Fruit fly (Drosophila melanogaster) whole organism, embryonic: Measurements from ENCODE around the gene Srp14.

Source experiments
- Blimp-1 ChIP-seq: fragments of 200-800 bp; sonication (Bioruptor generic); optimal IDR thresholded peaks from 3 replicates; lab custom pipeline; 2018; ENCODE audit warnings: missing biosample characterization, missing genetic modification characterization, mild to moderate bottlenecking, moderate library complexity, missing genetic modification reagents
- CG10543 ChIP-seq: fragments of 200-800 bp; sonication (Bioruptor generic); optimal IDR thresholded peaks from 3 replicates; lab custom pipeline; 2017; ENCODE audit warnings: missing biosample characterization, mild to moderate bottlenecking, missing genetic modification characterization, moderate library complexity
- CG11560 ChIP-seq: fragments of 200-800 bp; sonication (Bioruptor generic); IDR thresholded peaks from 3 replicates; pipeline ENCODE4 v1.3.6; 2022; ENCODE audit warnings: missing biosample characterization, missing genetic modification characterization
- CG12769 ChIP-seq: fragments of 200-800 bp; sonication (Bioruptor generic); optimal IDR thresholded peaks from 2 replicates; lab custom pipeline; 2019; ENCODE audit warnings: missing biosample characterization, mild to moderate bottlenecking, missing genetic modification characterization, moderate library complexity
- CG15073 ChIP-seq: fragments of 200-800 bp; sonication (Bioruptor generic); optimal IDR thresholded peaks from 2 replicates; lab custom pipeline; 2016; ENCODE audit warnings: missing biosample characterization, missing genetic modification characterization
- CG1529 ChIP-seq: fragments of 200-800 bp; sonication (Bioruptor generic); optimal IDR thresholded peaks from 3 replicates; lab custom pipeline; 2018; ENCODE audit warnings: missing biosample characterization, missing genetic modification characterization
- CG15479 ChIP-seq: fragments of 200-800 bp; sonication (Bioruptor generic); optimal IDR thresholded peaks from 3 replicates; lab custom pipeline; 2019; ENCODE audit warnings: missing biosample characterization, mild to moderate bottlenecking, missing genetic modification characterization, moderate library complexity
- CG1603 ChIP-seq: fragments of 200-800 bp; sonication (Bioruptor generic); optimal IDR thresholded peaks from 2 replicates; lab custom pipeline; 2019; ENCODE audit warnings: missing biosample characterization, mild to moderate bottlenecking, missing genetic modification characterization, moderate library complexity
- CG16813 ChIP-seq: fragments of 200-800 bp; sonication (Bioruptor generic); IDR thresholded peaks from 3 replicates; pipeline ENCODE4 v1.3.6; 2022; ENCODE audit warnings: missing biosample characterization, missing genetic modification characterization; ENCODE audit not compliant: partially characterized antibody
- CG17829 ChIP-seq: fragments of 200-800 bp; optimal IDR thresholded peaks from 2 replicates; lab custom pipeline; 2019; ENCODE audit warnings: missing biosample characterization, mild to moderate bottlenecking, missing genetic modification characterization, moderate library complexity
- CG2116 ChIP-seq: fragments of 200-800 bp; sonication (Bioruptor generic); optimal IDR thresholded peaks from 3 replicates; lab custom pipeline; 2018; ENCODE audit warnings: missing biosample characterization, mild to moderate bottlenecking, missing genetic modification characterization
- CG2129 ChIP-seq: fragments of 200-800 bp; sonication (Bioruptor generic); IDR thresholded peaks from 2 replicates; pipeline ENCODE4 v1.3.6; 2022; ENCODE audit warnings: missing biosample characterization, missing genetic modification characterization; ENCODE audit not compliant: partially characterized antibody
- CG34224 ChIP-seq: fragments of 200-800 bp; sonication (Bioruptor generic); IDR thresholded peaks from 3 replicates; pipeline ENCODE4 v1.3.6; 2022; ENCODE audit warnings: missing biosample characterization, missing genetic modification characterization; ENCODE audit not compliant: partially characterized antibody
- CG42726 ChIP-seq: fragments of 200-800 bp; sonication (Bioruptor generic); IDR thresholded peaks from 2 replicates; pipeline ENCODE4 v1.3.6; 2022; ENCODE audit warnings: missing biosample characterization, missing genetic modification characterization; ENCODE audit not compliant: partially characterized antibody
- CG6254 ChIP-seq: fragments of 200-800 bp; sonication (Bioruptor generic); optimal IDR thresholded peaks from 3 replicates; lab custom pipeline; 2017; ENCODE audit warnings: mild to moderate bottlenecking, missing biosample characterization, missing genetic modification reagents, missing genetic modification characterization
- CG8478 ChIP-seq: fragments of >200 bp; optimal IDR thresholded peaks from 2 replicates; lab custom pipeline; 2018
- Dbx ChIP-seq: fragments of 200-800 bp; sonication (Bioruptor generic); IDR thresholded peaks from 3 replicates; pipeline ENCODE4 v1.3.6; 2022; ENCODE audit warnings: missing biosample characterization, missing genetic modification characterization
- Doc2 ChIP-seq: fragments of 200-800 bp; sonication (Bioruptor generic); IDR thresholded peaks from 2 replicates; pipeline ENCODE4 v1.3.6; 2022; ENCODE audit warnings: missing biosample characterization, missing genetic modification characterization
- Eip74EF ChIP-seq, 2 experiments: fragments of 200-800 bp in 1 of 2; fragments of >200 bp in 1 of 2; sonication (Bioruptor generic) in 1 of 2; optimal IDR thresholded peaks; 2 replicates each; lab custom pipeline; 2017 to 2019; ENCODE audit warnings: missing biosample characterization in 2 of 2, missing genetic modification characterization in 2 of 2, mild to moderate bottlenecking in 1 of 2, moderate library complexity in 1 of 2
- HLH54F ChIP-seq: fragments of 200-800 bp; sonication (Bioruptor generic); optimal IDR thresholded peaks from 3 replicates; lab custom pipeline; 2016; ENCODE audit warnings: missing biosample characterization, missing genetic modification characterization
- HLHmδ ChIP-seq: fragments of 200-800 bp; sonication (Bioruptor generic); optimal IDR thresholded peaks from 2 replicates; lab custom pipeline; 2018; ENCODE audit warnings: missing biosample characterization, mild to moderate bottlenecking, missing genetic modification characterization, moderate library complexity
- Hand ChIP-seq: fragments of 200-800 bp; sonication (Bioruptor generic); optimal IDR thresholded peaks from 2 replicates; lab custom pipeline; 2017; ENCODE audit warnings: mild to moderate bottlenecking, missing biosample characterization, missing genetic modification reagents, missing genetic modification characterization
- Kr ChIP-seq: fragments of 200-800 bp; sonication (Bioruptor generic); optimal IDR thresholded peaks from 2 replicates; lab custom pipeline; 2017; ENCODE audit warnings: missing biosample characterization, mild to moderate bottlenecking, missing genetic modification characterization
- Mes4 ChIP-seq: fragments of 200-800 bp; sonication (Bioruptor generic); optimal IDR thresholded peaks from 2 replicates; lab custom pipeline; 2016; ENCODE audit warnings: missing biosample characterization, missing genetic modification characterization
- NfI ChIP-seq: fragments of 200-800 bp; sonication (Bioruptor generic); optimal IDR thresholded peaks from 3 replicates; lab custom pipeline; 2018; ENCODE audit warnings: missing biosample characterization, mild to moderate bottlenecking, missing genetic modification characterization, moderate library complexity
- Oli ChIP-seq: fragments of 200-800 bp; sonication (Bioruptor generic); optimal IDR thresholded peaks from 2 replicates; lab custom pipeline; 2018; ENCODE audit warnings: missing biosample characterization, mild to moderate bottlenecking, missing genetic modification characterization, moderate library complexity
- Opbp ChIP-seq: fragments of 200-800 bp; sonication (Bioruptor generic); IDR thresholded peaks from 3 replicates; pipeline ENCODE4 v1.3.6; 2022; ENCODE audit warnings: missing biosample characterization, missing genetic modification characterization; ENCODE audit not compliant: partially characterized antibody
- Rfx ChIP-seq: fragments of 200-800 bp; sonication (Bioruptor generic); IDR thresholded peaks from 2 replicates; pipeline ENCODE4 v1.3.6; 2022; ENCODE audit warnings: missing biosample characterization, missing genetic modification characterization
- Ssrp ChIP-seq: fragments of 200-800 bp; sonication (Bioruptor generic); optimal IDR thresholded peaks from 2 replicates; lab custom pipeline; 2018; ENCODE audit warnings: missing biosample characterization, mild to moderate bottlenecking, missing genetic modification characterization, moderate library complexity
- Taf1 ChIP-seq: fragments of 200-800 bp; sonication (Bioruptor generic); IDR thresholded peaks from 2 replicates; pipeline ENCODE4 v1.3.6; 2022; ENCODE audit warnings: missing biosample characterization, missing genetic modification characterization
- Tbp ChIP-seq: fragments of >200 bp; optimal IDR thresholded peaks from 2 replicates; lab custom pipeline; 2018; ENCODE audit warnings: missing biosample characterization, missing genetic modification characterization
- cwo ChIP-seq: fragments of 200-800 bp; sonication (Bioruptor generic); optimal IDR thresholded peaks from 3 replicates; lab custom pipeline; 2017; ENCODE audit warnings: missing biosample characterization, missing genetic modification characterization, mild to moderate bottlenecking, moderate library complexity, missing genetic modification reagents
- dmrt11E ChIP-seq: fragments of 200-800 bp; sonication (Bioruptor generic); optimal IDR thresholded peaks from 3 replicates; lab custom pipeline; 2018; ENCODE audit warnings: missing biosample characterization, mild to moderate bottlenecking, missing genetic modification characterization, moderate library complexity
- fu2 ChIP-seq: fragments of 200-800 bp; sonication (Bioruptor generic); optimal IDR thresholded peaks from 2 replicates; lab custom pipeline; 2016; ENCODE audit warnings: missing biosample characterization, missing genetic modification characterization
- gce ChIP-seq: fragments of 200-800 bp; sonication (Bioruptor generic); IDR thresholded peaks from 3 replicates; pipeline ENCODE4 v1.3.6; 2022; ENCODE audit warnings: missing biosample characterization, missing genetic modification characterization
- grn ChIP-seq: fragments of 200-800 bp; sonication (Bioruptor generic); optimal IDR thresholded peaks from 3 replicates; lab custom pipeline; 2017; ENCODE audit warnings: missing biosample characterization, missing genetic modification characterization
- hb ChIP-seq: fragments of 200-800 bp; sonication (Bioruptor generic); IDR thresholded peaks from 3 replicates; pipeline ENCODE4 v1.3.6; 2022; ENCODE audit warnings: missing biosample characterization, missing genetic modification characterization; ENCODE audit not compliant: partially characterized antibody
- jigr1 ChIP-seq: fragments of 200-800 bp; sonication (Bioruptor generic); IDR thresholded peaks from 3 replicates; pipeline ENCODE4 v1.3.6; 2022; ENCODE audit warnings: missing biosample characterization, missing genetic modification characterization
- lab ChIP-seq: fragments of 200-800 bp; sonication (Bioruptor generic); optimal IDR thresholded peaks from 3 replicates; lab custom pipeline; 2017; ENCODE audit warnings: missing biosample characterization, missing genetic modification characterization, mild to moderate bottlenecking, moderate library complexity, missing genetic modification reagents
- lbe ChIP-seq: fragments of 200-800 bp; sonication (Bioruptor generic); optimal IDR thresholded peaks from 2 replicates; lab custom pipeline; 2016; ENCODE audit warnings: missing biosample characterization, mild to moderate bottlenecking, missing genetic modification characterization
- nmo ChIP-seq: fragments of 200-800 bp; sonication (Bioruptor generic); optimal IDR thresholded peaks from 2 replicates; lab custom pipeline; 2018; ENCODE audit warnings: missing biosample characterization, mild to moderate bottlenecking, missing genetic modification characterization, moderate library complexity
- seq ChIP-seq: fragments of 200-800 bp; sonication (Bioruptor generic); IDR thresholded peaks from 2 replicates; pipeline ENCODE4 v1.3.6; 2022; ENCODE audit warnings: missing biosample characterization, missing genetic modification characterization
- ssp ChIP-seq: fragments of 200-800 bp; sonication (Bioruptor generic); IDR thresholded peaks from 2 replicates; pipeline ENCODE4 v1.3.6; 2022; ENCODE audit warnings: missing biosample characterization, missing genetic modification characterization
- stwl ChIP-seq: fragments of 200-800 bp; sonication (Bioruptor generic); optimal IDR thresholded peaks from 3 replicates; lab custom pipeline; 2018; ENCODE audit warnings: missing biosample characterization, mild to moderate bottlenecking, missing genetic modification characterization, moderate library complexity
- unc-4 ChIP-seq: fragments of 200-800 bp; sonication (Bioruptor generic); IDR thresholded peaks from 2 replicates; pipeline ENCODE4 v1.3.6; 2022; ENCODE audit warnings: missing biosample characterization, missing genetic modification characterization; ENCODE audit not compliant: partially characterized antibody
- zen ChIP-seq: fragments of 200-800 bp; sonication (Bioruptor generic); optimal IDR thresholded peaks from 3 replicates; lab custom pipeline; 2018; ENCODE audit warnings: missing biosample characterization, mild to moderate bottlenecking, missing genetic modification characterization, moderate library complexity
- zfh2 ChIP-seq: fragments of 200-800 bp; sonication (Bioruptor generic); optimal IDR thresholded peaks from 2 replicates; lab custom pipeline; 2016; ENCODE audit warnings: missing biosample characterization, missing genetic modification characterization

Srp14 gene

DNA sequence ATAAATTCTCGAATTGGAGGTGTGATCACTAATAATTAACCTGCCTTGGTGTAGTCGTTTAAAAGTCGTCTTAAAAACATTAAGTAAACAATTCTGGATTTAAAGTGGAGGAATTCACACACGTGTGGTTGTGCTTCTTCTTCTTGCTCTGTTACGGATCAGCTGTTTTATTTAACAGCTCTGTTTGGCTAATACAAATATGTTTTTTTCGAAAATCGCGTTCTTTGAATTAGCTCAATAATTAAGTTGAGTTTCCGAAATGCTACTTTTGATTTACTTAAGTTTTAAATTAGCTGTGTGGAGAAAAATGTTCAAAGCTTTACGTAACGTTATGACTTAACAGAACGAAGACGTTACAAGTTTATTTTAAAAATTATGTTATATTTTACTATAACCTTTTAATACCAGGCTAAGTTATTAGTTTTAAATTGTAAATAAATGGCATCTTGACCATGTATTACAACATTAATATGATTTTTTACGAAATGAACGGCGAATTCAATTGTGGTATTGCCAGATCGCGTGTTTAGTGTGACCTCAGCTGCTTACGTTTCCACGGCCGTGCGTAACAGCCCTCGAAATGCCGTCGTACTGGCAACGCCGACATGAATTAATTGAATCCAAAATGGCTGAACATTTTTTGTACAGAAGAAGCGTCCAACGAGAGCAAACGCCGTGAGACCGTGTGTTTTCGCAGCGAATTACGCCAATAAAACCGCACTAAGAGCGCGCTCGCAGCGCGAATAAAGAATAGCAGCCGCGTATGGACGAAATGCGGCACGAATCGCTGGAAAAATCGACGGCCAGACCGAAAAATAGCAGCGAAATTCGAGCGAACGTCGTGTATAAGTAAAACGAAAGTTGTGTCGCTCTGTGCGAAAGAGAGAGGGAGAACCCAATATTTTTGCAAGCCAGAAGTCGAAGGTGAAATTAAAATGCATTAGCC lies 12.9 kb downstream of the Srp14 start, which contains the start of the genes Pus1 and bon (continued):
- TF ChIP-seq CG34224 (GFP tag; lab: Robert Waterston, UW) = peak; percentile 20; the same call in 1 of the 3 replicates
- TF ChIP-seq CG10543 = no peak
- peak; percentile 65 for TF ChIP-seq CG8478 (lab: Kevin White, UChicago)
- TF ChIP-seq CG1529 (GFP tag; lab: Kevin White, UChicago) = no peak
- peak; percentile 8 for TF ChIP-seq CG17829 (tag; lab: Kevin White, UChicago)
- TF ChIP-seq zfh2 (GFP tag; lab: Kevin White, UChicago) = peak; percentile 17
- no peak for TF ChIP-seq CG2116 (GFP tag; lab: Kevin White, UChicago)
- peak; percentile 30 for TF ChIP-seq HLH54F (GFP tag; lab: Kevin White, UChicago)
- TF ChIP-seq jigr1 (GFP tag; lab: Robert Waterston, UW) = no peak
- TF ChIP-seq Blimp-1 (GFP tag; lab: Kevin White, UChicago) = peak; percentile 51
- peak; percentile 37 for TF ChIP-seq HLHmδ (GFP tag; lab: Kevin White, UChicago)
- TF ChIP-seq CG15073 (GFP tag; lab: Kevin White, UChicago) = no peak
- TF ChIP-seq Taf1 = no peak
- TF ChIP-seq Dbx (GFP tag; lab: Robert Waterston, UW) = no peak
- peak; percentile 75 for TF ChIP-seq cwo
- TF ChIP-seq unc-4 = no peak
- no peak for TF ChIP-seq Tbp
- peak; percentile 25 for TF ChIP-seq fu2
- TF ChIP-seq Mes4 (GFP tag; lab: Kevin White, UChicago) = no peak
- no peak for TF ChIP-seq Kr (GFP tag; lab: Kevin White, UChicago)
- no peak for TF ChIP-seq CG2129 (GFP tag; lab: Robert Waterston, UW)
- TF ChIP-seq hb (GFP tag; lab: Robert Waterston, UW) = no peak
- no peak for TF ChIP-seq Oli (tag; lab: Kevin White, UChicago)
- TF ChIP-seq gce (GFP tag; lab: Robert Waterston, UW) = no peak
- peak; percentile 12 for TF ChIP-seq NfI (GFP tag; lab: Kevin White, UChicago)
- no peak for TF ChIP-seq lab (GFP tag; lab: Kevin White, UChicago)
- no peak for TF ChIP-seq grn (GFP tag; lab: Kevin White, UChicago)
- peak; percentile 29 for TF ChIP-seq nmo (GFP tag; lab: Kevin White, UChicago)
- no peak for TF ChIP-seq Hand (GFP tag; lab: Kevin White, UChicago)
- no peak for TF ChIP-seq CG42726 (GFP tag; lab: Robert Waterston, UW)
- TF ChIP-seq CG16813 (GFP tag; lab: Robert Waterston, UW) = peak; percentile 14; the same call in 1 of the 3 replicates
- no peak for TF ChIP-seq Ssrp (tag; lab: Kevin White, UChicago)
- TF ChIP-seq Doc2 (GFP tag; lab: Robert Waterston, UW) = no peak
- TF ChIP-seq lbe = no peak
- no peak for TF ChIP-seq CG15479
- no peak for TF ChIP-seq Eip74EF (GFP tag; optimal IDR thresholded peaks at IDR 0.05; lab: Kevin White, UChicago)
- TF ChIP-seq stwl (tag; lab: Kevin White, UChicago) = peak; percentile 79
- TF ChIP-seq dmrt11E (tag; lab: Kevin White, UChicago) = no peak
- TF ChIP-seq zen = peak; percentile 74
- no peak for TF ChIP-seq CG12769 (tag; lab: Kevin White, UChicago)
- TF ChIP-seq CG11560 = no peak
- peak; percentile 67 for TF ChIP-seq CG1603 (tag; lab: Kevin White, UChicago)
- TF ChIP-seq CG6254 (GFP tag; lab: Kevin White, UChicago) = no peak
- no peak; the same call in 1 of the 2 replicates for TF ChIP-seq seq (GFP tag; lab: Robert Waterston, UW)
- peak; percentile 43 for TF ChIP-seq Rfx (GFP tag; lab: Robert Waterston, UW)
- TF ChIP-seq ssp = no peak
- TF ChIP-seq Opbp (GFP tag; lab: Robert Waterston, UW) = 0 out of 3 replicates have a peak, but pooled peaks have one; percentile 30
